Fruit fly (Drosophila melanogaster): ENCODE data around the gene Esyt2.

Esyt2 gene

dm6 chr3R:24521313-24521712 is 23.2 kb upstream of the Esyt2 start:
- TF ChIP-seq Dfd (GFP tag; optimal IDR thresholded peaks at IDR 0.05) = no peak

DNA sequence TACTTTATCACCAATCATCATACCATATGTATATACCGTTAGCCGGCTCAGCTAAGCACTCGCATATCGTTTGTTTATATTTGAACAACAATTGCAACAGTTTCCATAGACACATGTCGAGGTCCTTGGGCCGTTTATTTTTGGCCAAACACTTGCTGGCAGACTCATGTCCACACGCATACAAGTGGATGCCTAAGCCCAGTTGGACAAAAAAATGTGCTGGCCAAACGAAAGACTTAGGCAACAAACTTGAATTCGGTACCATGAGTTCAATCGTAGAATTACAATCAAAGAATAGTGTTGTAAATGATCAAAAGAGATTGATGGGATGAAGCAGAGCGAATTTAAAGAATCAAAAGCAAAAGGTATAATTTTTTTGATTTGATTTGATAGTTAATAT is 20.9 kb upstream of the Esyt2 start, which contains the start of gene CG13622:
Gene CG13622, minus strand, starts transcription at position 101 of the 400 bp plus-strand sequence.
- TF ChIP-seq Myc (optimal IDR thresholded peaks at IDR 0.05) (no peak), fru (GFP tag; optimal IDR thresholded peaks at IDR 0.05) (no peak), Mio (GFP tag; optimal IDR thresholded peaks at IDR 0.05) (no peak), GATAd (GFP tag; optimal IDR thresholded peaks at IDR 0.05) (no peak), HLH106 (tag; optimal IDR thresholded peaks at IDR 0.05) (no peak), br (GFP tag; optimal IDR thresholded peaks at IDR 0.05) (no peak), jim (GFP tag; optimal IDR thresholded peaks at IDR 0.05) (no peak), lola (GFP tag; optimal IDR thresholded peaks at IDR 0.05) (no peak), usp (GFP tag; optimal IDR thresholded peaks at IDR 0.05) (no peak), dl (GFP tag; optimal IDR thresholded peaks at IDR 0.05; ENCODE audit: insufficient read depth in 1 of 2, partially characterized antibody in 2 of 2) (no peak), Vsx2 (GFP tag; optimal IDR thresholded peaks at IDR 0.05; ENCODE audit: partially characterized antibody) (no peak), pan (optimal IDR thresholded peaks at IDR 0.05) (no peak), brk (GFP tag; optimal IDR thresholded peaks at IDR 0.05) (no peak), CG32264 (GFP tag; optimal IDR thresholded peaks at IDR 0.05) (no peak), CG9705 (GFP tag; optimal IDR thresholded peaks at IDR 0.05) (no peak), Dif (GFP tag; optimal IDR thresholded peaks at IDR 0.05; ENCODE audit: partially characterized antibody) (no peak)

dm6 chr3R:24524426-24524974 is 20.0 kb upstream of the Esyt2 start, which contains the start of gene Jhbp12:
Jhbp12 (plus strand) TSS chr3R:24524794.
- no peak for TF ChIP-seq ey (GFP tag; optimal IDR thresholded peaks at IDR 0.05)
- no peak for TF ChIP-seq Dfd (GFP tag; optimal IDR thresholded peaks at IDR 0.05)
- TF ChIP-seq h (GFP tag; optimal IDR thresholded peaks at IDR 0.05) = no peak
- TF ChIP-seq fru (GFP tag; optimal IDR thresholded peaks at IDR 0.05) = no peak
- no peak for TF ChIP-seq pan (optimal IDR thresholded peaks at IDR 0.05)
- TF ChIP-seq usp (GFP tag; optimal IDR thresholded peaks at IDR 0.05) = no peak
- no peak for TF ChIP-seq br (GFP tag; optimal IDR thresholded peaks at IDR 0.05)
- TF ChIP-seq Abd-B (GFP tag; optimal IDR thresholded peaks at IDR 0.05) = no peak
- no peak for TF ChIP-seq Hnf4 (GFP tag; optimal IDR thresholded peaks at IDR 0.05)
- TF ChIP-seq woc (GFP tag; optimal IDR thresholded peaks at IDR 0.05) = no peak
- TF ChIP-seq dl (GFP tag; optimal IDR thresholded peaks at IDR 0.05; ENCODE audit: insufficient read depth in 1 of 2, partially characterized antibody in 2 of 2) = no peak
- no peak for TF ChIP-seq HLH106 (tag; optimal IDR thresholded peaks at IDR 0.05)

DNA sequence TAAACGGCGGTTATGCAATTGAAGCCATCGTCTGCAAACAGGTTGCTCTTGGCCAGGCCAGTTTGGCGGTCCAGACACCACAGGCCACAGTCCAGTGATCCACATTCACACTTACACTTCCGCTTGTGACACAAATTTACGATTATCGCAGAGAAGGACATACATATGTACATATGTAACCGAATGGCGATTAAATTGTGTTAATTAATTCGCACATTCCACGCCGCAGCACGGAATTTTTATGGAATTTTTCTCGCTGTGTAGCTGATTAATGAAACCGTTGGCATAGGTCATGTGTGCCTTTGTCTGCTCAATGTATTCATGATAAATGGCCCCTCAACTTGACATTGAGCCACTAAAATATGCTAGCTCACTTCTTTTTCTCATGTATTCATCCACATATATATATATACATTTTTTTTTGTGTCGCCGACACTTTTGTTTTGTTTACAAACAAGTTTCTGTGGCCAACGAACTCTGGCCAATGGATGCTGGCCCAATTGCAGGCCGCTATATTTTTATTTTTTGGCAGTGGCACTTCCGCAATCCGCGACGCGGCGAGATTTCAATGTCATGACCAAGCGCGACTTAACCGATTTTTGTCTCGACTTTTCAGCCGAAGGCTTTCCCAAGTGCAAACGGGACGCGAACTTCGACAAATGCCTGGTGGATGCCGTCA is 18.4 kb upstream of the Esyt2 start:
- TF ChIP-seq br (GFP tag; optimal IDR thresholded peaks at IDR 0.05) (no peak), CG9705 (GFP tag; optimal IDR thresholded peaks at IDR 0.05) (no peak), ey (GFP tag; optimal IDR thresholded peaks at IDR 0.05) (no peak), lola (GFP tag; optimal IDR thresholded peaks at IDR 0.05) (no peak), psq (GFP tag; optimal IDR thresholded peaks at IDR 0.05) (no peak), rgr (GFP tag; optimal IDR thresholded peaks at IDR 0.05) (no peak), Myc (optimal IDR thresholded peaks at IDR 0.05) (no peak), Rel (GFP tag; optimal IDR thresholded peaks at IDR 0.05) (no peak), Rel (tag; optimal IDR thresholded peaks at IDR 0.05) (no peak), Hnf4 (GFP tag; optimal IDR thresholded peaks at IDR 0.05) (no peak), Vsx2 (GFP tag; optimal IDR thresholded peaks at IDR 0.05; ENCODE audit: partially characterized antibody) (no peak), dsf (GFP tag; optimal IDR thresholded peaks at IDR 0.05; ENCODE audit: borderline replicate concordance) (no peak), Hr78 (GFP tag; optimal IDR thresholded peaks at IDR 0.05) (no peak), CG32264 (GFP tag; optimal IDR thresholded peaks at IDR 0.05) (no peak), Sp1 (GFP tag; optimal IDR thresholded peaks at IDR 0.05) (no peak), GATAd (GFP tag; optimal IDR thresholded peaks at IDR 0.05) (no peak), fru (GFP tag; optimal IDR thresholded peaks at IDR 0.05) (no peak)

dm6 chr3R:24527845-24528244 is 16.7 kb upstream of the Esyt2 start, which contains the start of gene CG6607:
CG6607 (plus strand) TSS chr3R:24528047.
- no peak for TF ChIP-seq Abd-B (GFP tag; optimal IDR thresholded peaks at IDR 0.05)

dm6 chr3R:24530328-24530727 is 14.2 kb upstream of the Esyt2 start, which contains the start of the genes CG13623 and ana1:
CG13623 (minus strand) TSS chr3R:24530558.
ana1 (plus strand) TSS chr3R:24530576.
- TF ChIP-seq Vsx2 (GFP tag; optimal IDR thresholded peaks at IDR 0.05; ENCODE audit: partially characterized antibody) (no peak), Rel (GFP tag; optimal IDR thresholded peaks at IDR 0.05) (no peak), Rel (tag; optimal IDR thresholded peaks at IDR 0.05) (no peak), Jra (GFP tag; optimal IDR thresholded peaks at IDR 0.05) (no peak), br (GFP tag; optimal IDR thresholded peaks at IDR 0.05) (no peak), Myc (optimal IDR thresholded peaks at IDR 0.05) (no peak), Abd-B (GFP tag; optimal IDR thresholded peaks at IDR 0.05) (no peak), sage (GFP tag; optimal IDR thresholded peaks at IDR 0.05) (no peak), fru (GFP tag; optimal IDR thresholded peaks at IDR 0.05) (no peak)
